Fruit fly (Drosophila melanogaster): ENCODE measurements around the gene Syn1.

dm6 chr3L:21741234-21741633 lies 29.1 kb downstream of the Syn1 start, which contains the start of gene CG14572:
- TF ChIP-seq pan (optimal IDR thresholded peaks at IDR 0.05): no peak
- no peak for TF ChIP-seq usp (GFP tag; optimal IDR thresholded peaks at IDR 0.05)
